ENCODE assay signal across 5 fruit fly cellular contexts in the genomic region with DNA sequence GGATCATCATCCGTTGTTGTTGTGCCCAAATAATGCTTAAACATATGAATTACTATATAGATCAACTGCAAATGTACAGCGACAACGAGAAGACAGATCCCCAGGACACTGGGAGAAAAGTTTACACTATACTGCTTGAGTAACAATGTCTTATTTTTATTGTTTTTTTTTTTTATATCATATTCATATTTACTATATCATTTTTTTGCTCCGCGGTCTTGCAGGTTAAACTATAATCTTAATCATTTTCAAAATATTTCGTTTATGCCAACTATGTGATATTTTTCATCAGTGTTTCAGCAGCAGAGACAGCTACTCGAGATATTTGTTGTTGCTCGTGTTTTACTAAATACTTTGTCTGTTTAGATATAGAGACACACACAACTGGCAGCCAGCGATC.
TF ChIP-seq lines count a peak whose summit lies in the region.

No protein-coding gene starts in this region.

- TF ChIP-seq CTCF in whole organism, embryonic (GFP tag; optimal IDR thresholded peaks at IDR 0.05; lab: Kevin White, UChicago) = no peak

TF ChIP-seq in whole organism, adult, 20 proteins besides CTCF, POLR2A, EP300 and RAD21:
- TF ChIP-seq tj (GFP tag; optimal IDR thresholded peaks at IDR 0.05; lab: Kevin White, UChicago) (peak; percentile 36), CG7045 (GFP tag; optimal IDR thresholded peaks at IDR 0.05; lab: Kevin White, UChicago) (no peak), CG1620 (GFP tag; optimal IDR thresholded peaks at IDR 0.05; lab: Kevin White, UChicago) (no peak), Hr96 (GFP tag; optimal IDR thresholded peaks at IDR 0.05; lab: Kevin White, UChicago) (no peak)

TF ChIP-seq in whole organism, embryonic, 481 proteins besides CTCF, POLR2A, EP300 and RAD21 (continues in another document):
- TF ChIP-seq knrl (GFP tag; IDR thresholded peaks at IDR 0.05; lab: Robert Waterston, UW; ENCODE audit: partially characterized antibody) (no peak), CG11247 (GFP tag; IDR thresholded peaks at IDR 0.05; lab: Robert Waterston, UW) (no peak), grn (GFP tag; optimal IDR thresholded peaks at IDR 0.05; lab: Kevin White, UChicago) (no peak), tap (tag; optimal IDR thresholded peaks at IDR 0.05; lab: Kevin White, UChicago) (no peak), CG2129 (GFP tag; IDR thresholded peaks at IDR 0.05; lab: Robert Waterston, UW; ENCODE audit: partially characterized antibody) (no peak), maf-S (GFP tag; optimal IDR thresholded peaks at IDR 0.05; lab: Kevin White, UChicago) (no peak), CG10366 (GFP tag; IDR thresholded peaks at IDR 0.05; lab: Robert Waterston, UW) (peak; percentile 57), ems (GFP tag; optimal IDR thresholded peaks at IDR 0.05; lab: Kevin White, UChicago) (no peak), CG43689 (GFP tag; IDR thresholded peaks at IDR 0.05; lab: Robert Waterston, UW) (no peak), org-1 (GFP tag; optimal IDR thresholded peaks at IDR 0.05; lab: Kevin White, UChicago) (peak; percentile 14), CG5180 (GFP tag; optimal IDR thresholded peaks at IDR 0.05; lab: Kevin White, UChicago) (no peak), E2f2 (GFP tag; IDR thresholded peaks at IDR 0.05; lab: Robert Waterston, UW) (peak; percentile 38; the same call in 1 of the 2 replicates), Atf6 (GFP tag; IDR thresholded peaks at IDR 0.05; lab: Robert Waterston, UW) (peak; percentile 49; the same call in 1 of the 2 replicates), TFAM (GFP tag; optimal IDR thresholded peaks at IDR 0.05; lab: Kevin White, UChicago) (no peak), cas (GFP tag; IDR thresholded peaks at IDR 0.05; lab: Robert Waterston, UW) (no peak), Adf1 (GFP tag; IDR thresholded peaks at IDR 0.05; lab: Robert Waterston, UW) (no peak), ro (GFP tag; IDR thresholded peaks at IDR 0.05; lab: Robert Waterston, UW) (no peak), Dll (GFP tag; IDR thresholded peaks at IDR 0.05; lab: Robert Waterston, UW; ENCODE audit: partially characterized antibody) (no peak), ham (GFP tag; IDR thresholded peaks at IDR 0.05; lab: Robert Waterston, UW) (no peak), CG4854 (GFP tag; optimal IDR thresholded peaks at IDR 0.05; lab: Kevin White, UChicago) (no peak), zf30C (GFP tag; optimal IDR thresholded peaks at IDR 0.05; lab: Kevin White, UChicago) (peak; percentile 49)

TF ChIP-seq in whole organism, prepupa, 60 proteins besides CTCF, POLR2A, EP300 and RAD21 (continues in another document):
- TF ChIP-seq Hr39 (GFP tag; optimal IDR thresholded peaks at IDR 0.05; lab: Kevin White, UChicago) (no peak), salr (GFP tag; optimal IDR thresholded peaks at IDR 0.05; lab: Kevin White, UChicago) (no peak), CG32006 (GFP tag; optimal IDR thresholded peaks at IDR 0.05; lab: Kevin White, UChicago) (peak; percentile 4), dsx (GFP tag; optimal IDR thresholded peaks at IDR 0.05; lab: Kevin White, UChicago; ENCODE audit: poor library complexity, severe bottlenecking) (no peak), lz (GFP tag; optimal IDR thresholded peaks at IDR 0.05; lab: Kevin White, UChicago) (no peak), CG4318 (GFP tag; optimal IDR thresholded peaks at IDR 0.05; lab: Kevin White, UChicago) (no peak), CG7368 (GFP tag; optimal IDR thresholded peaks at IDR 0.05; lab: Kevin White, UChicago) (no peak), CG11902 (GFP tag; optimal IDR thresholded peaks at IDR 0.05; lab: Kevin White, UChicago) (no peak), Hr4 (GFP tag; optimal IDR thresholded peaks at IDR 0.05; lab: Kevin White, UChicago) (no peak), fkh (GFP tag; optimal IDR thresholded peaks at IDR 0.05; lab: Kevin White, UChicago) (no peak), CG11762 (GFP tag; optimal IDR thresholded peaks at IDR 0.05; lab: Kevin White, UChicago; ENCODE audit: insufficient read depth) (no peak), CG8319 (GFP tag; optimal IDR thresholded peaks at IDR 0.05; lab: Kevin White, UChicago) (no peak), CG34406 (GFP tag; optimal IDR thresholded peaks at IDR 0.05; lab: Kevin White, UChicago) (no peak), OdsH (GFP tag; optimal IDR thresholded peaks at IDR 0.05; lab: Kevin White, UChicago) (peak; percentile 5), Lpt (GFP tag; optimal IDR thresholded peaks at IDR 0.05; lab: Kevin White, UChicago) (no peak), CG15336 (GFP tag; IDR thresholded peaks at IDR 0.05; lab: Robert Waterston, UW) (no peak), esn (GFP tag; optimal IDR thresholded peaks at IDR 0.05; lab: Kevin White, UChicago) (no peak), Sox14 (GFP tag; optimal IDR thresholded peaks at IDR 0.05; lab: Kevin White, UChicago) (no peak), CG8632 (GFP tag; optimal IDR thresholded peaks at IDR 0.05; lab: Kevin White, UChicago) (no peak), CG9139 (GFP tag; optimal IDR thresholded peaks at IDR 0.05; lab: Kevin White, UChicago) (no peak), Eip93F (GFP tag; optimal IDR thresholded peaks at IDR 0.05; lab: Kevin White, UChicago) (no peak), dac (GFP tag; optimal IDR thresholded peaks at IDR 0.05; lab: Kevin White, UChicago) (no peak)

TF ChIP-seq in whole organism, pupa, 21 proteins besides CTCF, POLR2A, EP300 and RAD21:
- TF ChIP-seq CG10348 (GFP tag; IDR thresholded peaks at IDR 0.05; lab: Robert Waterston, UW) (no peak), CG14655 (GFP tag; optimal IDR thresholded peaks at IDR 0.05; lab: Kevin White, UChicago) (peak; percentile 22), CG17806 (tag; optimal IDR thresholded peaks at IDR 0.05; lab: Kevin White, UChicago) (peak; percentile 0), CG8159 (tag; optimal IDR thresholded peaks at IDR 0.05; lab: Kevin White, UChicago) (peak; percentile 6), D1 (tag; optimal IDR thresholded peaks at IDR 0.05; lab: Kevin White, UChicago) (no peak)

TF ChIP-seq in whole organism, wandering third instar larva, 38 proteins besides CTCF, POLR2A, EP300 and RAD21:
- TF ChIP-seq sv (GFP tag; optimal IDR thresholded peaks at IDR 0.05; lab: Kevin White, UChicago) = peak; percentile 21
- TF ChIP-seq Vsx2 (GFP tag; optimal IDR thresholded peaks at IDR 0.05; lab: Kevin White, UChicago; ENCODE audit: partially characterized antibody) = no peak
